Worm (Caenorhabditis elegans) whole organism, mixed stage, embryonic: ENCODE results near the gene Y57G11B.8.

Source experiments
- blmp-1 ChIP-seq: fragments of 150-350 bp; optimal IDR thresholded peaks from 2 replicates; lab custom pipeline; 2014; ENCODE audit warnings: missing biosample characterization, missing genetic modification characterization
- ceh-39 ChIP-seq: fragments of 150-350 bp; optimal IDR thresholded peaks from 2 replicates; lab custom pipeline; 2014; ENCODE audit warnings: missing biosample characterization, missing genetic modification characterization
- ceh-83 ChIP-seq: fragments of 200-800 bp; sonication (Bioruptor generic); optimal IDR thresholded peaks from 2 replicates; lab custom pipeline; 2018; ENCODE audit warnings: mild to moderate bottlenecking, missing genetic modification characterization, missing compliant biosample characterization
- cnd-1 ChIP-seq: fragments of 200-800 bp; sonication (Bioruptor generic); optimal IDR thresholded peaks from 2 replicates; lab custom pipeline; 2018; ENCODE audit warnings: mild to moderate bottlenecking, missing genetic modification characterization, missing compliant biosample characterization
- drap-1 ChIP-seq: fragments of 200-800 bp; sonication (Bioruptor generic); optimal IDR thresholded peaks from 3 replicates; lab custom pipeline; 2018; ENCODE audit warnings: mild to moderate bottlenecking, missing genetic modification characterization, missing compliant biosample characterization
- flh-1 ChIP-seq: fragments of 200-800 bp; sonication (Bioruptor generic); optimal IDR thresholded peaks from 2 replicates; lab custom pipeline; 2018; ENCODE audit warnings: mild to moderate bottlenecking, missing genetic modification characterization, moderate library complexity, missing compliant biosample characterization
- hlh-1 ChIP-seq: fragments of 150-350 bp; optimal IDR thresholded peaks from 2 replicates; lab custom pipeline; 2014; ENCODE audit warnings: missing biosample characterization, missing genetic modification reagents, missing genetic modification characterization
- lin-32 ChIP-seq: fragments of 200-800 bp; sonication (Bioruptor generic); optimal IDR thresholded peaks from 2 replicates; lab custom pipeline; 2018; ENCODE audit warnings: mild to moderate bottlenecking, missing genetic modification characterization, missing compliant biosample characterization
- mep-1 ChIP-seq: fragments of 150-350 bp; optimal IDR thresholded peaks from 2 replicates; lab custom pipeline; 2017; ENCODE audit warnings: missing biosample characterization, missing genetic modification reagents, missing genetic modification characterization, inconsistent platforms
- mls-2 ChIP-seq: sonication (generic microtip); optimal IDR thresholded peaks from 2 replicates; lab custom pipeline; 2016; ENCODE audit warnings: mild to moderate bottlenecking, missing genetic modification characterization, moderate library complexity, missing compliant biosample characterization
- nhr-12 ChIP-seq: fragments of 150-350 bp; optimal IDR thresholded peaks from 2 replicates; lab custom pipeline; 2014; ENCODE audit warnings: missing biosample characterization, missing genetic modification characterization
- nhr-2 ChIP-seq: fragments of 150-350 bp; optimal IDR thresholded peaks from 2 replicates; lab custom pipeline; 2014; ENCODE audit warnings: missing biosample characterization, missing genetic modification characterization
- nhr-28 ChIP-seq: fragments of 150-350 bp; optimal IDR thresholded peaks from 2 replicates; lab custom pipeline; 2014; ENCODE audit warnings: missing biosample characterization, missing genetic modification characterization
- sem-2 ChIP-seq: fragments of 200-800 bp; sonication (Bioruptor generic); optimal IDR thresholded peaks from 2 replicates; lab custom pipeline; 2018; ENCODE audit warnings: mild to moderate bottlenecking, missing genetic modification characterization, missing compliant biosample characterization
- unc-62 ChIP-seq: fragments of 150-350 bp; optimal IDR thresholded peaks from 2 replicates; lab custom pipeline; 2014; ENCODE audit warnings: missing biosample characterization, missing genetic modification reagents, missing genetic modification characterization
- ztf-11 ChIP-seq: fragments of 150-350 bp; optimal IDR thresholded peaks from 2 replicates; lab custom pipeline; 2014; ENCODE audit warnings: missing biosample characterization, missing genetic modification characterization

Y57G11B.8 gene

DNA sequence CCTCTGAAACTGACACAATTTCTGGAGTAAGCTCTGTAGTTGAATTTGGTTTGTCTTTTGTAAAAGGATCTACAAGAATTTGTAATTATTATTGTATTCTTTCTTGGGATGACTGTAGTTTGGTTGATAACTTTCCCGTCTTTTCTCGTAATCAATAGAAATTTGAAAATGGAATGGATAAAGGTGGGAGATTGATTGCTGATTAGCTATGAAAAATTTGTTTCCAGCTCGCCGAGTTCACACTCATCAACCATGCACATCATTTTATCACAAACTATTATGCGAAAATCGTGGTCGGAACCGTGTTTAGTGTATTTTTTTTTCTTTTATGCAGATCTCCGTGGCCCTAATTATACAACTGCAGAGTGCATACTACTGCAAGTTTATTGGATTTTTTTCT, 41.6 kb downstream of the Y57G11B.8 start, which contains the start of gene T27E7.5:
Gene T27E7.5 (plus strand): TSS at position 253 of the 400 bp plus-strand sequence.
- no peak for TF ChIP-seq unc-62
- no peak for TF ChIP-seq sem-2 (GFP tag; lab: Kevin White, UChicago)
- TF ChIP-seq drap-1 (GFP tag; lab: Kevin White, UChicago): no peak
- no peak for TF ChIP-seq cnd-1 (tag; lab: Kevin White, UChicago)
- no peak for TF ChIP-seq mep-1

- TF ChIP-seq unc-62: no peak
- TF ChIP-seq, all 35 proteins: peak for 0
Observed at ce11 chrIV:14534967-14535366, 43.5 kb downstream of the Y57G11B.8 start, which contains the start of gene T27E7.4. TSS of gene T27E7.4 (minus strand) at chrIV:14535067.

DNA sequence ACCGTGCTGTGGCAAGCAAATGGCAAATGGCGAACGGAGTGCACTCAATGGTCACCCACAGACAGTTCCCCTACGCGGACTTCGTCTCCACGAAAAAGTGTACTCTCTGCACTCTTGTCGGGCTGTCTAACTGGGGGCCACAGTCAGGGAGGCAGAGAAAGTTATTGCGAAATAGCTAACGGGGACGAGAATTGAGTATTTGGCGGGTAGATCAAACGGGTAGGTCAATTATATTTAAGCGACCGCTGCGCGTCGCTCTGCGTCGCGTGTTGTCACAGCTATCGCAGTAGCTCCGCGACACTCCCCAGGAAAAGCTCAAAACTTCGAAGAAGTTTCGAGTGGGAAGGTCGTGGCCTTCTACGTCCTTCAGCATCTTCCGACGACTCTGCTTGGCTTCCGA, 46.1 kb downstream of the Y57G11B.8 start:
- TF ChIP-seq sem-2 (GFP tag; lab: Kevin White, UChicago): no peak
- no peak for TF ChIP-seq hlh-1 (tag; lab: Kevin White, UChicago)
- TF ChIP-seq blmp-1 (tag; lab: Kevin White, UChicago): peak; percentile 9
- no peak for TF ChIP-seq ceh-83 (GFP tag; lab: Kevin White, UChicago)
- no peak for TF ChIP-seq ceh-39

ce11 chrIV:14530031-14530430, 48.5 kb downstream of the Y57G11B.8 start:
- TF ChIP-seq unc-62 (no peak), drap-1 (GFP tag; lab: Kevin White, UChicago) (no peak), nhr-2 (no peak), nhr-12 (no peak), blmp-1 (tag; lab: Kevin White, UChicago) (no peak), flh-1 (GFP tag; lab: Kevin White, UChicago) (no peak)
- TF ChIP-seq, all 35 proteins: peak for 0

ce11 chrIV:14528718-14529117, 49.8 kb downstream of the Y57G11B.8 start, which contains the start of gene T27E7.3:
TSS of gene T27E7.3 (plus strand) at chrIV:14529018.
- TF ChIP-seq nhr-28 (tag; lab: Kevin White, UChicago) (no peak), mls-2 (tag; lab: Kevin White, UChicago) (no peak), hlh-1 (tag; lab: Kevin White, UChicago) (no peak), lin-32 (no peak), ztf-11 (no peak), blmp-1 (tag; lab: Kevin White, UChicago) (no peak)
